Worm (Caenorhabditis elegans): ENCODE results near the gene C32B5.18.
"Not testable (repeated sequence)": the region's sequence is repeated elsewhere in the genome, so short reads cannot be mapped to it uniquely, and the experiment has no call there.

DNA sequence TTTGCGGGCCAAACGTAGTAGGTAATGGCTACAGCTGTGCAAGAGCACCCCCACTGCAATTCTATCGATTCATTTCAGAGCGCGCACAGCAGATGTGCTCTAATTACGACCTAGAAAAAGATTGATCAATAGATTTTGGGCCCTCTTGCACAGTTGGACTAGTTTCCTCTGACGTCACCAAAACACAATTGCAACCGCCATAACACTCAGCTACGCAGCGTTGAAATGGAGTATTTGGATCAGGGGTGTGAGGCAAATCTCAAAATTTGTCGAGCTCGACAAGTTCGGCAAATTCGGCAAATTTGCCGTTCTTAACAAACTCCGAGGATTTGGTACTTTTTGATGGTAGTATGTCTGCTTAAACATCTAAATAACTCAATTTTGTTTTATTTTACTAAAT lies 6.6 kb downstream of the C32B5.18 start, which contains the start of gene fbxc-18:
- TF ChIP-seq nhr-2, lsy-2, nhr-28, pha-4, snpc-4, ztf-11, nhr-237 (tag; optimal IDR thresholded peaks at IDR 0.05): not testable (repeated sequence)
